Worm (Caenorhabditis elegans) whole organism, young adult: Measurements from ENCODE around the gene nhr-218.
A peak's percentile ranks its signal among the peaks of the same experiment; 100 is the strongest.

Experiments
- B0261.1 ChIP-seq: sonication (generic microtip); optimal IDR thresholded peaks from 2 replicates; lab custom pipeline; 2016; ENCODE audit warnings: mild to moderate bottlenecking, missing genetic modification characterization, moderate library complexity, missing compliant biosample characterization
- B0336.3 ChIP-seq: fragments of 200-800 bp; sonication (Bioruptor generic); IDR thresholded peaks from 2 replicates; pipeline ENCODE4 v1.3.6; 2022; ENCODE audit warnings: missing genetic modification characterization, missing compliant biosample characterization
- C17E4.6 ChIP-seq: fragments of 200-800 bp; sonication (Bioruptor generic); IDR thresholded peaks from 2 replicates; pipeline ENCODE4 v1.3.6; 2022; ENCODE audit warnings: missing genetic modification reagents, missing genetic modification characterization, missing compliant biosample characterization
- F10E7.11 ChIP-seq: sonication (generic microtip); optimal IDR thresholded peaks from 2 replicates; lab custom pipeline; 2017; ENCODE audit warnings: mild to moderate bottlenecking, missing genetic modification characterization, moderate library complexity, missing compliant biosample characterization
- F33H1.4 ChIP-seq: fragments of 200-800 bp; sonication (Bioruptor generic); IDR thresholded peaks from 2 replicates; pipeline ENCODE4 v1.3.6; 2022; ENCODE audit warnings: missing genetic modification reagents, missing genetic modification characterization, missing compliant biosample characterization
- F37B4.10 ChIP-seq: fragments of 200-800 bp; sonication (Bioruptor generic); IDR thresholded peaks from 2 replicates; pipeline ENCODE4 v1.3.6; 2022; ENCODE audit warnings: missing genetic modification characterization, missing compliant biosample characterization
- F55B11.4 ChIP-seq: sonication (generic microtip); optimal IDR thresholded peaks from 2 replicates; lab custom pipeline; 2016; ENCODE audit warnings: missing compliant biosample characterization, missing genetic modification characterization, borderline replicate concordance; ENCODE audit not compliant: insufficient read depth
- T07F8.4 ChIP-seq: sonication (generic microtip); optimal IDR thresholded peaks from 2 replicates; lab custom pipeline; 2016; ENCODE audit warnings: mild to moderate bottlenecking, missing genetic modification characterization, moderate library complexity, missing compliant biosample characterization
- Y67H2A.10 ChIP-seq: fragments of 200-800 bp; sonication (Bioruptor generic); conservative IDR thresholded peaks from 2 replicates; pipeline ENCODE4 v1.3.6; 2022; ENCODE audit warnings: missing genetic modification reagents, missing genetic modification characterization, missing compliant biosample characterization
- Y79H2A.3 ChIP-seq: fragments of 200-800 bp; sonication (Bioruptor generic); conservative IDR thresholded peaks from 2 replicates; pipeline ENCODE4 v1.3.6; 2022; ENCODE audit warnings: missing genetic modification reagents, missing genetic modification characterization, missing compliant biosample characterization
- ama-1 ChIP-seq, 3 experiments: fragments of 150-350 bp in 1 of 3; sonication (generic microtip) in 2 of 3; optimal IDR thresholded peaks; 2 replicates each; lab custom pipeline; 2014 to 2018; ENCODE audit warnings: missing biosample characterization in 2 of 3, missing genetic modification characterization in 2 of 3, missing genetic modification reagents in 2 of 3
- aptf-2 ChIP-seq: fragments of 200-800 bp; sonication (Bioruptor generic); conservative IDR thresholded peaks from 2 replicates; pipeline ENCODE4 v1.3.6; 2022; ENCODE audit warnings: missing genetic modification reagents, missing genetic modification characterization, missing compliant biosample characterization
- atf-7 ChIP-seq: sonication (generic microtip); optimal IDR thresholded peaks from 2 replicates; lab custom pipeline; 2017; ENCODE audit warnings: mild to moderate bottlenecking, missing genetic modification characterization, missing compliant biosample characterization
- bed-2 ChIP-seq: fragments of 200-800 bp; sonication (Bioruptor generic); IDR thresholded peaks from 2 replicates; pipeline ENCODE4 v1.3.6; 2022; ENCODE audit warnings: missing genetic modification reagents, missing genetic modification characterization, missing compliant biosample characterization
- cebp-1 ChIP-seq, 2 experiments: fragments of 200-800 bp in 1 of 2; sonication (Bioruptor generic) in 1 of 2; sonication (generic microtip) in 1 of 2; IDR thresholded peaks in 1 of 2; optimal IDR thresholded peaks in 1 of 2; 2 replicates each; pipeline versions ENCODE4 v1.3.6 to Lab custom; 2017 to 2022; ENCODE audit warnings: missing compliant biosample characterization in 2 of 2, missing genetic modification characterization in 2 of 2, mild to moderate bottlenecking in 1 of 2, missing genetic modification reagents in 1 of 2, moderate library complexity in 1 of 2
- ceh-100 ChIP-seq: fragments of 200-800 bp; sonication (Bioruptor generic); IDR thresholded peaks from 2 replicates; pipeline ENCODE4 v1.3.6; 2022; ENCODE audit warnings: missing genetic modification reagents, missing genetic modification characterization, missing compliant biosample characterization
- ceh-58 ChIP-seq: fragments of 200-800 bp; sonication (Bioruptor generic); IDR thresholded peaks from 2 replicates; pipeline ENCODE4 v1.3.6; 2022; ENCODE audit warnings: missing genetic modification characterization, missing compliant biosample characterization
- ceh-79 ChIP-seq: sonication (generic microtip); optimal IDR thresholded peaks from 2 replicates; lab custom pipeline; 2017; ENCODE audit warnings: mild to moderate bottlenecking, missing genetic modification characterization, missing compliant biosample characterization
- ceh-91 ChIP-seq: fragments of 200-800 bp; sonication (Bioruptor generic); IDR thresholded peaks from 2 replicates; pipeline ENCODE4 v1.3.6; 2022; ENCODE audit warnings: missing genetic modification reagents, missing genetic modification characterization, missing compliant biosample characterization
- chd-7 ChIP-seq: sonication (generic microtip); optimal IDR thresholded peaks from 2 replicates; lab custom pipeline; 2016; ENCODE audit warnings: mild to moderate bottlenecking, missing genetic modification characterization, moderate library complexity, missing compliant biosample characterization
- dpff-1 ChIP-seq: sonication (generic microtip); optimal IDR thresholded peaks from 2 replicates; lab custom pipeline; 2017; ENCODE audit warnings: mild to moderate bottlenecking, missing genetic modification characterization, missing compliant biosample characterization
- egl-18 ChIP-seq: fragments of 200-800 bp; sonication (Bioruptor generic); IDR thresholded peaks from 2 replicates; pipeline ENCODE4 v1.3.6; 2022; ENCODE audit warnings: missing genetic modification reagents, missing genetic modification characterization, missing compliant biosample characterization
- egrh-3 ChIP-seq: fragments of 200-800 bp; sonication (Bioruptor generic); IDR thresholded peaks from 2 replicates; pipeline ENCODE4 v1.3.6; 2022; ENCODE audit warnings: missing genetic modification reagents, missing genetic modification characterization, missing compliant biosample characterization
- him-1 ChIP-seq: sonication (generic microtip); optimal IDR thresholded peaks from 2 replicates; lab custom pipeline; 2016; ENCODE audit warnings: missing genotype, missing genetic modification reagents, missing genetic modification characterization, missing compliant biosample characterization
- hlh-12 ChIP-seq: sonication (generic microtip); optimal IDR thresholded peaks from 2 replicates; lab custom pipeline; 2016; ENCODE audit warnings: missing genetic modification characterization, missing compliant biosample characterization
- hmg-20 ChIP-seq: fragments of 200-800 bp; sonication (Bioruptor generic); IDR thresholded peaks from 2 replicates; pipeline ENCODE4 v1.3.6; 2022; ENCODE audit warnings: missing genetic modification reagents, missing genetic modification characterization, missing compliant biosample characterization
- lin-35 ChIP-seq, 3 experiments: fragments of 150-350 bp in 2 of 3; sonication (generic microtip) in 1 of 3; optimal IDR thresholded peaks; 2 replicates each; lab custom pipeline; 2014 to 2018; ENCODE audit warnings: missing biosample characterization in 3 of 3, missing genetic modification characterization in 3 of 3, missing genetic modification reagents in 3 of 3
- lir-1 ChIP-seq: fragments of 200-800 bp; sonication (Bioruptor generic); conservative IDR thresholded peaks from 2 replicates; pipeline ENCODE4 v1.3.6; 2022; ENCODE audit warnings: missing genetic modification reagents, missing genetic modification characterization, missing compliant biosample characterization
- lsl-1 ChIP-seq: fragments of 200-800 bp; sonication (Bioruptor generic); optimal IDR thresholded peaks from 2 replicates; lab custom pipeline; 2018; ENCODE audit warnings: mild to moderate bottlenecking, missing genetic modification characterization, moderate library complexity, missing compliant biosample characterization
- madf-8 ChIP-seq: fragments of 200-800 bp; sonication (Bioruptor generic); conservative IDR thresholded peaks from 2 replicates; pipeline ENCODE4 v1.3.6; 2022; ENCODE audit warnings: missing genetic modification reagents, missing genetic modification characterization, missing compliant biosample characterization
- nhr-90 ChIP-seq: sonication (generic microtip); optimal IDR thresholded peaks from 2 replicates; lab custom pipeline; 2016; ENCODE audit warnings: missing genotype, mild to moderate bottlenecking, missing genetic modification characterization, missing compliant biosample characterization
- rpc-1 ChIP-seq, 2 experiments: fragments of 150-350 bp in 1 of 2; sonication (generic microtip) in 1 of 2; optimal IDR thresholded peaks; 2 replicates each; lab custom pipeline; 2014 to 2018; ENCODE audit warnings: missing biosample characterization in 1 of 2, missing genetic modification characterization in 1 of 2, missing genetic modification reagents in 1 of 2, missing genotype in 1 of 2
- snpc-1.3 ChIP-seq: sonication (generic microtip); optimal IDR thresholded peaks from 2 replicates; lab custom pipeline; 2017; ENCODE audit warnings: missing genetic modification characterization, mild to moderate bottlenecking, missing compliant biosample characterization, antibody characterized with exemption, moderate library complexity, missing genotype, missing genetic modification reagents; ENCODE audit not compliant: insufficient read depth
- sptf-2 ChIP-seq: fragments of 200-800 bp; sonication (Bioruptor generic); optimal IDR thresholded peaks from 2 replicates; lab custom pipeline; 2018; ENCODE audit warnings: mild to moderate bottlenecking, missing genetic modification characterization, missing compliant biosample characterization
- tbp1 ChIP-seq: fragments of 200-800 bp; sonication (Bioruptor generic); optimal IDR thresholded peaks from 2 replicates; lab custom pipeline; 2018; ENCODE audit warnings: mild to moderate bottlenecking, missing genetic modification characterization, missing compliant biosample characterization
- unc-130 ChIP-seq: sonication (generic microtip); optimal IDR thresholded peaks from 2 replicates; lab custom pipeline; 2016; ENCODE audit warnings: missing genetic modification reagents, missing genetic modification characterization, missing compliant biosample characterization
- xnd-1 ChIP-seq: sonication (generic microtip); optimal IDR thresholded peaks from 2 replicates; lab custom pipeline; 2016; ENCODE audit warnings: missing genotype, missing genetic modification reagents, missing genetic modification characterization, missing compliant biosample characterization
- zfh-2 ChIP-seq: fragments of 200-800 bp; sonication (Bioruptor generic); conservative IDR thresholded peaks from 2 replicates; pipeline ENCODE4 v1.3.6; 2022; ENCODE audit warnings: missing genetic modification reagents, missing genetic modification characterization, missing compliant biosample characterization
- ztf-18 ChIP-seq: sonication (generic microtip); optimal IDR thresholded peaks from 2 replicates; lab custom pipeline; 2016; ENCODE audit warnings: missing genotype, mild to moderate bottlenecking, missing genetic modification characterization, missing compliant biosample characterization
- ztf-3 ChIP-seq: fragments of 200-800 bp; sonication (Bioruptor generic); optimal IDR thresholded peaks from 2 replicates; lab custom pipeline; 2018; ENCODE audit warnings: mild to moderate bottlenecking, missing genetic modification characterization, missing compliant biosample characterization
- ztf-6 ChIP-seq: fragments of 200-800 bp; sonication (Bioruptor generic); IDR thresholded peaks from 2 replicates; pipeline ENCODE4 v1.3.6; 2022; ENCODE audit warnings: missing genetic modification reagents, missing genetic modification characterization, missing compliant biosample characterization

The nhr-218 gene

DNA sequence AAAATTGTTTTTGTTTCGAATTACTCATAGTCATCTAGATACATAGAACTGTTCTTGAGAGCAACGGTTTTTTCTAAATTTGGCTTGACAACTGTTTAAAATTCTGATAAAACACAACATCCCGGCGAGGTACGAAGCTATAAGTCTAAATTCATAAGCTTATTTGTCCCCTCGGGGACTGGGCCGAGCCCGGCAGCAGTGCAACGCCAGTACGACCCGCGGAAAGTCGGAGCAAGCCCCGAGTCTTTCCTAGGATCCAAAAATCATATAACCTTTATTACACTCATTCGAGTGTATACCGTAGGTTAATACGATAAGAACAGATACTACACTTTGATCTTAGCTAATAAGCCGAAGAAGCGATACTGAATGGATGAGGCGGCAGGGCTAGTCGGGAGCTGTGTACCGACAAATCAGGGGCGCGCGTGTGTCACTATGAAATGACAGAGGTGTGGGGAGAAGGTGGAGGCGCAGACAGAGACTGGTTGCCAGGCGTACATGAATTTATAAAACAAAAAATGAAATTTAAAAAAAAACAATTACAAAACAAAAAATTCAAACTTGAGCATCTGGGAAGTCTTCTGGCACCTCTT lies 32.6 kb upstream of the nhr-218 start (continued):
- no peak for TF ChIP-seq lin-35 (GFP tag; optimal IDR thresholded peaks at IDR 0.05; lab: Kevin White, UChicago)
- TF ChIP-seq nhr-90 (tag; lab: Kevin White, UChicago): no peak
- peak; percentile 65 for TF ChIP-seq B0336.3
- no peak for TF ChIP-seq dpff-1 (tag; lab: Kevin White, UChicago)
- TF ChIP-seq hmg-20 (GFP tag; lab: Robert Waterston, UW): no peak
- TF ChIP-seq unc-130 (GFP tag; lab: Kevin White, UChicago): peak; percentile 13
- 0 out of 2 replicates have a peak, but pooled peaks have one; percentile 20 for TF ChIP-seq zfh-2
- no peak for TF ChIP-seq F10E7.11 (tag; lab: Kevin White, UChicago)
- TF ChIP-seq madf-8 (GFP tag; lab: Robert Waterston, UW): 0 out of 2 replicates have a peak, but pooled peaks have one; percentile 11
- 0 out of 2 replicates have a peak, but pooled peaks have one; percentile 50 for TF ChIP-seq ceh-58 (GFP tag; lab: Robert Waterston, UW)
- no peak for TF ChIP-seq chd-7
- TF ChIP-seq ztf-6: no peak
- no peak for TF ChIP-seq egl-18 (GFP tag; lab: Robert Waterston, UW)
- TF ChIP-seq F55B11.4 (tag; lab: Kevin White, UChicago): no peak
- TF ChIP-seq sptf-2 (GFP tag; lab: Kevin White, UChicago): no peak
- peak; percentile 40; the same call in 1 of the 2 replicates for TF ChIP-seq ceh-100 (GFP tag; lab: Robert Waterston, UW)
- no peak for TF ChIP-seq rpc-1 (optimal IDR thresholded peaks at IDR 0.05; lab: Kevin White, UChicago)
- peak; percentile 3 for TF ChIP-seq rpc-1 (tag; optimal IDR thresholded peaks at IDR 0.05; lab: Kevin White, UChicago)
- no peak for TF ChIP-seq F37B4.10 (GFP tag; lab: Robert Waterston, UW)
- peak; percentile 24 for TF ChIP-seq xnd-1
- TF ChIP-seq C17E4.6 (GFP tag; lab: Robert Waterston, UW): no peak
- TF ChIP-seq lsl-1 (GFP tag; lab: Kevin White, UChicago): peak; percentile 64
- TF ChIP-seq aptf-2 (GFP tag; lab: Robert Waterston, UW): 0 out of 2 replicates have a peak, but pooled peaks have one; percentile 29
- TF ChIP-seq bed-2 (GFP tag; lab: Robert Waterston, UW): no peak
- peak; percentile 21 for TF ChIP-seq B0261.1 (tag; lab: Kevin White, UChicago)
- TF ChIP-seq Y79H2A.3: no peak
- TF ChIP-seq F33H1.4 (GFP tag; lab: Robert Waterston, UW): peak; percentile 14; the same call in 1 of the 2 replicates
- no peak for TF ChIP-seq snpc-1.3 (tag; lab: Kevin White, UChicago)
- no peak for TF ChIP-seq him-1
- no peak for TF ChIP-seq cebp-1 (GFP tag; IDR thresholded peaks at IDR 0.05; lab: Robert Waterston, UW)
- TF ChIP-seq cebp-1 (tag; optimal IDR thresholded peaks at IDR 0.05; lab: Kevin White, UChicago): no peak
- no peak for TF ChIP-seq Y67H2A.10
- TF ChIP-seq T07F8.4: no peak
- no peak for TF ChIP-seq atf-7 (tag; lab: Kevin White, UChicago)
- 0 out of 2 replicates have a peak, but pooled peaks have one; percentile 28 for TF ChIP-seq egrh-3 (GFP tag; lab: Robert Waterston, UW)
- no peak for TF ChIP-seq ceh-79 (tag; lab: Kevin White, UChicago)
- TF ChIP-seq, all 124 proteins: peak for 37

DNA sequence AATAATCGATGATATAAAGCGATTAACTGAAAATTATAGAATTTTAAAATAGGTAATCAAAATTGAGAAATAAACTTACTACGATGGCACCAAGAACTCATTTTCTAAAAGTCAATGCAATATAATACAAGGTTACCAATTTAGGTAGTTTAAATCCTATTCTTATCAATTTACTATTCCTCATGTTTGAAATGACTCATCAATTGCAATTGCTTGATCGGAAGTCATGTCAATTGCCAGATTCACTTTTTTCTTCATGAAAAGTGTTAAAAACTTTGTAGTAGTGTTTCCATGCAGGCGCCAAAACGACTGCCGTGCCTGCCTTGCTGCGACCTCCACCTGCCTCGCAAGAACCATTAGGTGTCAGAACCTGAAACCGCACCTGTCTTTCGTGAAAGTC lies 31.7 kb upstream of the nhr-218 start, which contains the start of gene F11A5.13:
F11A5.13 (minus strand) TSS at position 101 of the 400 bp plus-strand sequence.
- TF ChIP-seq egl-18 (GFP tag; lab: Robert Waterston, UW): no peak
- TF ChIP-seq hlh-12 (tag; lab: Kevin White, UChicago): no peak
- no peak for TF ChIP-seq lin-35 (GFP tag; optimal IDR thresholded peaks at IDR 0.05; lab: Kevin White, UChicago)
- TF ChIP-seq Y67H2A.10: no peak
- TF ChIP-seq F37B4.10 (GFP tag; lab: Robert Waterston, UW): no peak
- no peak for TF ChIP-seq tbp1 (GFP tag; lab: Kevin White, UChicago)
- TF ChIP-seq lir-1 (GFP tag; lab: Robert Waterston, UW): no peak
- TF ChIP-seq atf-7 (tag; lab: Kevin White, UChicago): no peak
- no peak for TF ChIP-seq ceh-91
- TF ChIP-seq ama-1 (optimal IDR thresholded peaks at IDR 0.05; lab: Kevin White, UChicago): no peak
- no peak for TF ChIP-seq ama-1 (GFP tag; optimal IDR thresholded peaks at IDR 0.05; lab: Kevin White, UChicago)
- no peak for TF ChIP-seq ztf-18
- no peak for TF ChIP-seq ztf-3
